Fruit fly (Drosophila melanogaster) whole organism, prepupa: ENCODE measurements around the gene Dlg5.

Experiments used
- Blimp-1 ChIP-seq: fragments of 200-800 bp; sonication (Bioruptor generic); optimal IDR thresholded peaks from 3 replicates; lab custom pipeline; 2017; ENCODE audit warnings: missing biosample characterization, missing genetic modification characterization, mild to moderate bottlenecking, moderate library complexity, missing genetic modification reagents
- CG10631 ChIP-seq: fragments of 200-800 bp; sonication (Bioruptor generic); optimal IDR thresholded peaks from 2 replicates; lab custom pipeline; 2016; ENCODE audit warnings: missing biosample characterization, missing genetic modification characterization
- CG32006 ChIP-seq: fragments of 200-800 bp; sonication (Bioruptor generic); optimal IDR thresholded peaks from 3 replicates; lab custom pipeline; 2017; ENCODE audit warnings: missing biosample characterization, mild to moderate bottlenecking, missing genetic modification characterization
- CG7368 ChIP-seq: fragments of 200-800 bp; sonication (Bioruptor generic); optimal IDR thresholded peaks from 3 replicates; lab custom pipeline; 2016; ENCODE audit warnings: missing biosample characterization, missing genetic modification characterization
- CG8319 ChIP-seq: fragments of 200-800 bp; sonication (Bioruptor generic); optimal IDR thresholded peaks from 3 replicates; lab custom pipeline; 2016; ENCODE audit warnings: missing biosample characterization, missing genetic modification characterization
- Eip75B ChIP-seq: fragments of 200-800 bp; sonication (Bioruptor generic); optimal IDR thresholded peaks from 3 replicates; lab custom pipeline; 2016; ENCODE audit warnings: missing biosample characterization, missing genetic modification characterization
- Hr38 ChIP-seq: sonication (Bioruptor generic); optimal IDR thresholded peaks from 2 replicates; lab custom pipeline; 2016; ENCODE audit warnings: missing biosample characterization, missing genetic modification characterization
- Sox102F ChIP-seq: fragments of 200-800 bp; sonication (Bioruptor generic); optimal IDR thresholded peaks from 2 replicates; lab custom pipeline; 2016; ENCODE audit warnings: missing biosample characterization, mild to moderate bottlenecking, missing genetic modification characterization
- dsx ChIP-seq: fragments of 200-800 bp; optimal IDR thresholded peaks from 3 replicates; lab custom pipeline; 2019; ENCODE audit warnings: missing biosample characterization, mild to moderate bottlenecking, missing genetic modification characterization, moderate library complexity; ENCODE audit not compliant: poor library complexity, severe bottlenecking
- pdm3 ChIP-seq: fragments of 200-800 bp; sonication (Bioruptor generic); optimal IDR thresholded peaks from 3 replicates; lab custom pipeline; 2016; ENCODE audit warnings: missing biosample characterization, missing genetic modification characterization

DNA sequence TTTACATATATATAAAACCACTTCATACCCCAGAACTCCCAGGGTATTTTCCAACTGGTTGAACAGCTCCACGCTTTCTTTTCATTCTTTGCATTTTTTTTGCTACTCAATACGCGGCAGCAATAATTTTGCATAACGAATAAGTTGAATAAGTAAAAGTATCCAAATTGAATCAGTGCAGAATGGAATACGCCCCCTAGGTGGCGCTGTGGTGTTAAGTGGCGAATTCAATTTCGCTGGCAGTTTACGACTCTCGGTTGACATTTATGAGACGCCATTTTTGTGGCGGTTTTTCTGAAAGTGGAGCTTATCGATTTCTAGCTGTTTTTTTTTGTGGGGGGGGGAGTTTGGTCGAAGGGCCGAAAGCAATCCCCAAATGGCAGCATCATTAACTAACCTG is 22.9 kb downstream of the Dlg5 start:
- no peak for TF ChIP-seq Blimp-1 (GFP tag; lab: Kevin White, UChicago)
- no peak for TF ChIP-seq CG32006 (GFP tag; lab: Kevin White, UChicago)
- TF ChIP-seq CG7368 (GFP tag; lab: Kevin White, UChicago), result no peak
- no peak for TF ChIP-seq Hr38 (GFP tag; lab: Kevin White, UChicago)
- no peak for TF ChIP-seq Eip75B (GFP tag; lab: Kevin White, UChicago)
- no peak for TF ChIP-seq CG10631 (GFP tag; lab: Kevin White, UChicago)
- no peak for TF ChIP-seq CG8319 (GFP tag; lab: Kevin White, UChicago)
- TF ChIP-seq pdm3 (GFP tag; lab: Kevin White, UChicago), result no peak
- TF ChIP-seq Sox102F, result no peak
- TF ChIP-seq dsx (GFP tag; lab: Kevin White, UChicago), result no peak
